Fruit fly (Drosophila melanogaster) whole organism, embryonic: Measurements from ENCODE around the gene puc.
A peak's percentile ranks its signal among the peaks of the same experiment; 100 is the strongest.

Experiments used
- Abd-B ChIP-seq: fragments of 200-800 bp; sonication (Bioruptor generic); optimal IDR thresholded peaks from 2 replicates; lab custom pipeline; 2018; ENCODE audit warnings: missing biosample characterization, mild to moderate bottlenecking, missing genetic modification characterization, moderate library complexity
- Ada2b ChIP-seq: fragments of 200-800 bp; sonication (Bioruptor generic); IDR thresholded peaks from 2 replicates; pipeline ENCODE4 v1.3.6; 2022; ENCODE audit warnings: missing biosample characterization, missing genetic modification characterization
- B-H1 ChIP-seq: fragments of 200-800 bp; sonication (Bioruptor generic); IDR thresholded peaks from 3 replicates; pipeline ENCODE4 v1.3.6; 2022; ENCODE audit warnings: missing biosample characterization, missing genetic modification characterization
- Bdp1 ChIP-seq: fragments of 200-800 bp; sonication (Bioruptor generic); optimal IDR thresholded peaks from 3 replicates; lab custom pipeline; 2016; ENCODE audit warnings: missing biosample characterization, missing genetic modification characterization
- C15 ChIP-seq: fragments of 200-800 bp; sonication (Bioruptor generic); IDR thresholded peaks from 3 replicates; pipeline ENCODE4 v1.3.6; 2022; ENCODE audit warnings: missing biosample characterization, missing genetic modification characterization
- CG10267 ChIP-seq: fragments of 200-800 bp; sonication (Bioruptor generic); optimal IDR thresholded peaks from 2 replicates; lab custom pipeline; 2018; ENCODE audit warnings: missing biosample characterization, mild to moderate bottlenecking, missing genetic modification characterization, moderate library complexity
- CG10654 ChIP-seq: fragments of 200-800 bp; sonication (Bioruptor generic); optimal IDR thresholded peaks from 2 replicates; lab custom pipeline; 2016; ENCODE audit warnings: missing biosample characterization, missing genetic modification characterization
- CG13424 ChIP-seq: fragments of 200-800 bp; sonication (Bioruptor generic); optimal IDR thresholded peaks from 2 replicates; lab custom pipeline; 2019; ENCODE audit warnings: missing biosample characterization, mild to moderate bottlenecking, missing genetic modification characterization, moderate library complexity
- CG13894 ChIP-seq: fragments of 200-800 bp; sonication (Bioruptor generic); optimal IDR thresholded peaks from 3 replicates; lab custom pipeline; 2018; ENCODE audit warnings: missing biosample characterization, mild to moderate bottlenecking, missing genetic modification characterization, moderate library complexity
- CG14441 ChIP-seq: fragments of 200-800 bp; sonication (Bioruptor generic); IDR thresholded peaks from 2 replicates; pipeline ENCODE4 v1.3.6; 2022; ENCODE audit warnings: missing biosample characterization, missing genetic modification characterization
- CG1602 ChIP-seq: fragments of 200-800 bp; sonication (Bioruptor generic); optimal IDR thresholded peaks from 3 replicates; lab custom pipeline; 2016; ENCODE audit warnings: missing biosample characterization, missing genetic modification characterization
- CG1603 ChIP-seq: fragments of 200-800 bp; sonication (Bioruptor generic); optimal IDR thresholded peaks from 2 replicates; lab custom pipeline; 2019; ENCODE audit warnings: missing biosample characterization, mild to moderate bottlenecking, missing genetic modification characterization, moderate library complexity
- CG2120 ChIP-seq: fragments of 200-800 bp; sonication (Bioruptor generic); optimal IDR thresholded peaks from 3 replicates; lab custom pipeline; 2016; ENCODE audit warnings: missing biosample characterization, missing genetic modification characterization
- CG2712 ChIP-seq: fragments of 200-800 bp; optimal IDR thresholded peaks from 3 replicates; lab custom pipeline; 2019; ENCODE audit warnings: missing biosample characterization, mild to moderate bottlenecking, missing genetic modification characterization, moderate library complexity
- CG4328 ChIP-seq: fragments of 200-800 bp; sonication (Bioruptor generic); optimal IDR thresholded peaks from 3 replicates; lab custom pipeline; 2017; ENCODE audit warnings: missing biosample characterization, missing genetic modification reagents, missing genetic modification characterization
- CG4424 ChIP-seq: fragments of 200-800 bp; sonication (Bioruptor generic); optimal IDR thresholded peaks from 3 replicates; lab custom pipeline; 2016; ENCODE audit warnings: missing biosample characterization, missing genetic modification characterization
- CG6813 ChIP-seq: fragments of 200-800 bp; sonication (Bioruptor generic); optimal IDR thresholded peaks from 2 replicates; lab custom pipeline; 2017; ENCODE audit warnings: missing biosample characterization, missing genetic modification characterization, mild to moderate bottlenecking, moderate library complexity, missing genetic modification reagents
- CG7556 ChIP-seq: fragments of 200-800 bp; sonication (Bioruptor generic); optimal IDR thresholded peaks from 2 replicates; lab custom pipeline; 2017; ENCODE audit warnings: missing biosample characterization, mild to moderate bottlenecking, missing genetic modification characterization
- CG8765 ChIP-seq: fragments of 200-800 bp; sonication (Bioruptor generic); IDR thresholded peaks from 2 replicates; pipeline ENCODE4 v1.3.6; 2022; ENCODE audit warnings: missing biosample characterization, missing genetic modification characterization
- D ChIP-seq, 2 experiments: fragments of 200-800 bp in 1 of 2; fragments of >200 bp in 1 of 2; sonication (Bioruptor generic) in 1 of 2; optimal IDR thresholded peaks; 2 replicates in 1 of 2; 3 replicates in 1 of 2; lab custom pipeline; 2017; ENCODE audit warnings: mild to moderate bottlenecking in 1 of 2, missing biosample characterization in 1 of 2, missing genetic modification characterization in 1 of 2, missing genetic modification reagents in 1 of 2
- D19B ChIP-seq: fragments of 200-800 bp; sonication (Bioruptor generic); optimal IDR thresholded peaks from 2 replicates; lab custom pipeline; 2017; ENCODE audit warnings: missing biosample characterization, mild to moderate bottlenecking, missing genetic modification characterization
- Dip3 ChIP-seq: fragments of 200-800 bp; sonication (Bioruptor generic); optimal IDR thresholded peaks from 3 replicates; lab custom pipeline; 2016; ENCODE audit warnings: missing biosample characterization, missing genetic modification characterization
- E2f2 ChIP-seq: fragments of 200-800 bp; sonication (Bioruptor generic); IDR thresholded peaks from 2 replicates; pipeline ENCODE4 v1.3.6; 2022; ENCODE audit warnings: missing biosample characterization, missing genetic modification characterization
- HLH4C ChIP-seq: fragments of 200-800 bp; sonication (Bioruptor generic); IDR thresholded peaks from 3 replicates; pipeline ENCODE4 v1.3.6; 2022; ENCODE audit warnings: missing biosample characterization, missing genetic modification characterization; ENCODE audit not compliant: partially characterized antibody
- Hand ChIP-seq: fragments of 200-800 bp; sonication (Bioruptor generic); optimal IDR thresholded peaks from 2 replicates; lab custom pipeline; 2017; ENCODE audit warnings: mild to moderate bottlenecking, missing biosample characterization, missing genetic modification reagents, missing genetic modification characterization
- Hmx ChIP-seq: fragments of 200-800 bp; sonication (Bioruptor generic); optimal IDR thresholded peaks from 2 replicates; lab custom pipeline; 2016; ENCODE audit warnings: missing biosample characterization, missing genetic modification characterization
- Meics ChIP-seq: fragments of 200-800 bp; sonication (Bioruptor generic); optimal IDR thresholded peaks from 2 replicates; lab custom pipeline; 2017; ENCODE audit warnings: missing biosample characterization, mild to moderate bottlenecking, missing genetic modification characterization
- Sin3A ChIP-seq: fragments of >200 bp; optimal IDR thresholded peaks from 2 replicates; lab custom pipeline; 2018
- ab ChIP-seq: fragments of 200-800 bp; sonication (Bioruptor generic); optimal IDR thresholded peaks from 2 replicates; lab custom pipeline; 2016; ENCODE audit warnings: missing biosample characterization, missing genetic modification characterization
- ase ChIP-seq: fragments of 200-800 bp; sonication (Bioruptor generic); IDR thresholded peaks from 3 replicates; pipeline ENCODE4 v1.3.6; 2022; ENCODE audit warnings: missing biosample characterization, missing genetic modification characterization
- ash1 ChIP-seq: fragments of 200-800 bp; sonication (Bioruptor generic); optimal IDR thresholded peaks from 2 replicates; lab custom pipeline; 2018; ENCODE audit warnings: missing biosample characterization, mild to moderate bottlenecking, missing genetic modification characterization
- bowl ChIP-seq: fragments of 200-800 bp; sonication (Bioruptor generic); IDR thresholded peaks from 2 replicates; pipeline ENCODE4 v1.3.6; 2022; ENCODE audit warnings: missing biosample characterization, missing genetic modification characterization
- btn ChIP-seq: fragments of 200-800 bp; sonication (Bioruptor generic); optimal IDR thresholded peaks from 2 replicates; lab custom pipeline; 2016; ENCODE audit warnings: missing biosample characterization, missing genetic modification characterization
- crp ChIP-seq, 2 experiments: fragments of 200-800 bp; sonication (Bioruptor generic); optimal IDR thresholded peaks; 2 replicates in 1 of 2; 3 replicates in 1 of 2; lab custom pipeline; 2017; ENCODE audit warnings: missing biosample characterization in 2 of 2, missing genetic modification characterization in 2 of 2, mild to moderate bottlenecking in 1 of 2, moderate library complexity in 1 of 2
- disco-r ChIP-seq: fragments of 200-800 bp; sonication (Bioruptor generic); optimal IDR thresholded peaks from 2 replicates; lab custom pipeline; 2016; ENCODE audit warnings: missing biosample characterization, missing genetic modification characterization
- dpn ChIP-seq, 2 experiments: fragments of 200-800 bp; sonication (Bioruptor generic); optimal IDR thresholded peaks; 3 replicates each; lab custom pipeline; 2016; ENCODE audit warnings: missing biosample characterization in 2 of 2, missing genetic modification characterization in 2 of 2
- gcm2 ChIP-seq: fragments of 200-800 bp; sonication (Bioruptor generic); optimal IDR thresholded peaks from 2 replicates; lab custom pipeline; 2016; ENCODE audit warnings: missing biosample characterization, missing genetic modification characterization
- kay ChIP-seq: fragments of 200-800 bp; sonication (Bioruptor generic); optimal IDR thresholded peaks from 2 replicates; lab custom pipeline; 2016; ENCODE audit warnings: missing biosample characterization, missing genetic modification characterization
- ken ChIP-seq: fragments of 200-800 bp; sonication (Bioruptor generic); IDR thresholded peaks from 3 replicates; pipeline ENCODE4 v1.3.6; 2022; ENCODE audit warnings: missing biosample characterization, missing genetic modification characterization
- lov ChIP-seq, 2 experiments: fragments of 200-800 bp in 1 of 2; fragments of >200 bp in 1 of 2; sonication (Bioruptor generic) in 1 of 2; IDR thresholded peaks in 1 of 2; optimal IDR thresholded peaks in 1 of 2; 2 replicates in 1 of 2; 3 replicates in 1 of 2; pipeline versions ENCODE4 v1.3.6 to Lab custom; 2017 to 2022; ENCODE audit warnings: missing biosample characterization in 1 of 2, missing genetic modification characterization in 1 of 2
- mld ChIP-seq: fragments of 200-800 bp; sonication (Bioruptor generic); IDR thresholded peaks from 3 replicates; pipeline ENCODE4 v1.3.6; 2022; ENCODE audit warnings: missing biosample characterization, missing genetic modification characterization; ENCODE audit not compliant: partially characterized antibody
- shn ChIP-seq: fragments of 200-800 bp; sonication (Bioruptor generic); optimal IDR thresholded peaks from 3 replicates; lab custom pipeline; 2016; ENCODE audit warnings: missing biosample characterization, missing genetic modification characterization
- slbo ChIP-seq: fragments of 200-800 bp; sonication (Bioruptor generic); IDR thresholded peaks from 2 replicates; pipeline ENCODE4 v1.3.6; 2022; ENCODE audit warnings: missing biosample characterization, missing genetic modification characterization
- slou ChIP-seq: fragments of 200-800 bp; sonication (Bioruptor generic); optimal IDR thresholded peaks from 3 replicates; lab custom pipeline; 2016; ENCODE audit warnings: missing biosample characterization, missing genetic modification characterization
- trem ChIP-seq: fragments of 200-800 bp; optimal IDR thresholded peaks from 3 replicates; lab custom pipeline; 2019; ENCODE audit warnings: missing biosample characterization, mild to moderate bottlenecking, missing genetic modification characterization, moderate library complexity
- tx ChIP-seq: fragments of 200-800 bp; sonication (Bioruptor generic); optimal IDR thresholded peaks from 2 replicates; lab custom pipeline; 2016; ENCODE audit warnings: missing biosample characterization, missing genetic modification characterization
- vfl ChIP-seq: fragments of 200-800 bp; sonication (Bioruptor generic); optimal IDR thresholded peaks from 2 replicates; lab custom pipeline; 2016; ENCODE audit warnings: missing biosample characterization, missing genetic modification characterization
- wor ChIP-seq: fragments of 200-800 bp; sonication (Bioruptor generic); IDR thresholded peaks from 2 replicates; pipeline ENCODE4 v1.3.6; 2022; ENCODE audit warnings: missing biosample characterization, missing genetic modification characterization

Gene puc

dm6 chr3R:8122198-8122970, 17.3 kb downstream of the puc start, which contains the start of gene CG7878 (continued):
- TF ChIP-seq B-H1 (no peak), Sin3A (lab: Kevin White, UChicago) (peak; percentile 46), E2f2 (GFP tag; lab: Robert Waterston, UW) (peak; percentile 85), dpn (GFP tag; optimal IDR thresholded peaks at IDR 0.05; lab: Kevin White, UChicago) (peak; percentile 48 to 62), mld (GFP tag; lab: Robert Waterston, UW) (0 out of 3 replicates have a peak, but pooled peaks have one; percentile 28), disco-r (GFP tag; lab: Kevin White, UChicago) (no peak), CG8765 (GFP tag; lab: Robert Waterston, UW) (no peak), Dip3 (GFP tag; lab: Kevin White, UChicago) (peak; percentile 73), shn (GFP tag; lab: Kevin White, UChicago) (no peak), ase (GFP tag; lab: Robert Waterston, UW) (0 out of 3 replicates have a peak, but pooled peaks have one; percentile 32), Meics (GFP tag; lab: Kevin White, UChicago) (peak; percentile 55), CG13894 (tag; lab: Kevin White, UChicago) (peak; percentile 79), CG4328 (GFP tag; lab: Kevin White, UChicago) (peak; percentile 25), slou (GFP tag; lab: Kevin White, UChicago) (peak; percentile 52), CG10267 (tag; lab: Kevin White, UChicago) (peak; percentile 66), CG2120 (GFP tag; lab: Kevin White, UChicago) (peak; percentile 84), CG13424 (tag; lab: Kevin White, UChicago) (peak; percentile 35), lov (optimal IDR thresholded peaks at IDR 0.05; lab: Kevin White, UChicago) (no peak), lov (GFP tag; IDR thresholded peaks at IDR 0.05; lab: Robert Waterston, UW) (no peak), vfl (GFP tag; lab: Kevin White, UChicago) (peak; percentile 31), trem (tag; lab: Kevin White, UChicago) (peak; percentile 32), btn (no peak), CG10654 (GFP tag; lab: Kevin White, UChicago) (peak; percentile 31), CG1602 (GFP tag; lab: Kevin White, UChicago) (peak; percentile 27), Ada2b (GFP tag; lab: Robert Waterston, UW) (peak; percentile 55; the same call in 1 of the 2 replicates), ken (GFP tag; lab: Robert Waterston, UW) (peak; percentile 60; the same call in 2 of the 3 replicates), CG7556 (GFP tag; lab: Kevin White, UChicago) (peak; percentile 35), CG14441 (GFP tag; lab: Robert Waterston, UW) (peak; percentile 39; the same call in 1 of the 2 replicates), Hand (GFP tag; lab: Kevin White, UChicago) (no peak), bowl (GFP tag; lab: Robert Waterston, UW) (no peak), Hmx (GFP tag; lab: Kevin White, UChicago) (no peak), CG1603 (tag; lab: Kevin White, UChicago) (peak; percentile 37), HLH4C (GFP tag; lab: Robert Waterston, UW) (peak; percentile 90), Bdp1 (no peak), CG2712 (tag; lab: Kevin White, UChicago) (peak; percentile 55), ash1 (GFP tag; lab: Kevin White, UChicago) (peak; percentile 9), D19B (GFP tag; lab: Kevin White, UChicago) (peak; percentile 11), tx (GFP tag; lab: Kevin White, UChicago) (peak; percentile 51), crp (GFP tag; optimal IDR thresholded peaks at IDR 0.05; lab: Kevin White, UChicago) (no peak), slbo (GFP tag; lab: Robert Waterston, UW) (peak; percentile 78), gcm2 (GFP tag; lab: Kevin White, UChicago) (peak; percentile 7), ab (GFP tag; lab: Kevin White, UChicago) (no peak), kay (peak; percentile 52), CG4424 (GFP tag; lab: Kevin White, UChicago) (peak; percentile 60), wor (GFP tag; lab: Robert Waterston, UW) (no peak), CG6813 (GFP tag; lab: Kevin White, UChicago) (no peak), C15 (GFP tag; lab: Robert Waterston, UW) (no peak), D (optimal IDR thresholded peaks at IDR 0.05; lab: Kevin White, UChicago) (no peak), D (GFP tag; optimal IDR thresholded peaks at IDR 0.05; lab: Kevin White, UChicago) (no peak), Abd-B (GFP tag; lab: Kevin White, UChicago) (peak; percentile 59)
